Worm (Caenorhabditis elegans) whole organism, L1 larva: ENCODE results near the gene Y102A11A.5.

Source experiments
- aha-1 ChIP-seq: fragments of 150-350 bp; optimal IDR thresholded peaks from 2 replicates; lab custom pipeline; 2014; ENCODE audit warnings: missing biosample characterization, missing genetic modification characterization
- aly-2 ChIP-seq: fragments of 150-350 bp; optimal IDR thresholded peaks from 2 replicates; lab custom pipeline; 2014; ENCODE audit warnings: missing biosample characterization, missing genetic modification characterization
- blmp-1 ChIP-seq: fragments of 150-350 bp; optimal IDR thresholded peaks from 2 replicates; lab custom pipeline; 2014; ENCODE audit warnings: missing biosample characterization, missing genetic modification characterization
- ceh-63 ChIP-seq: fragments of 200-800 bp; sonication (Bioruptor generic); optimal IDR thresholded peaks from 2 replicates; lab custom pipeline; 2018; ENCODE audit warnings: mild to moderate bottlenecking, missing genetic modification characterization, missing compliant biosample characterization
- dsc-1 ChIP-seq: sonication (generic microtip); optimal IDR thresholded peaks from 2 replicates; lab custom pipeline; 2016; ENCODE audit warnings: mild to moderate bottlenecking, missing genetic modification characterization, missing compliant biosample characterization
- efl-1 ChIP-seq, 4 experiments: fragments of 150-350 bp; optimal IDR thresholded peaks in 3 of 4; peaks in 1 of 4; 1 replicate in 1 of 4; 2 replicates in 3 of 4; lab custom pipeline; 2014; ENCODE audit warnings: missing biosample characterization in 2 of 4, missing genetic modification characterization in 2 of 4, missing genetic modification reagents in 2 of 4
- egl-13 ChIP-seq: sonication (generic microtip); optimal IDR thresholded peaks from 2 replicates; lab custom pipeline; 2016; ENCODE audit warnings: missing genotype, missing genetic modification reagents, missing genetic modification characterization, missing compliant biosample characterization
- elt-3 ChIP-seq, 6 experiments: fragments of 150-350 bp in 1 of 6; sonication (generic microtip); optimal IDR thresholded peaks; 2 replicates each; lab custom pipeline; 2017 to 2018; ENCODE audit warnings: missing biosample characterization in 6 of 6, missing genetic modification characterization in 6 of 6, inconsistent platforms in 1 of 6
- fkh-8 ChIP-seq: sonication (generic microtip); optimal IDR thresholded peaks from 2 replicates; lab custom pipeline; 2016; ENCODE audit warnings: mild to moderate bottlenecking, missing genetic modification characterization, missing compliant biosample characterization
- fos-1 ChIP-seq: fragments of 150-350 bp; optimal IDR thresholded peaks from 2 replicates; lab custom pipeline; 2014; ENCODE audit warnings: missing biosample characterization, missing genetic modification characterization
- hlh-4 ChIP-seq: sonication (generic microtip); optimal IDR thresholded peaks from 2 replicates; lab custom pipeline; 2016; ENCODE audit warnings: mild to moderate bottlenecking, missing genetic modification characterization, missing compliant biosample characterization
- irx-1 ChIP-seq: sonication (generic microtip); optimal IDR thresholded peaks from 2 replicates; lab custom pipeline; 2016; ENCODE audit warnings: missing genetic modification characterization, missing compliant biosample characterization
- lin-13 ChIP-seq: fragments of 150-350 bp; optimal IDR thresholded peaks from 2 replicates; lab custom pipeline; 2014; ENCODE audit warnings: missing biosample characterization, missing genetic modification reagents, missing genetic modification characterization
- lin-14 ChIP-seq: fragments of 200-800 bp; sonication (Bioruptor generic); optimal IDR thresholded peaks from 2 replicates; lab custom pipeline; 2018; ENCODE audit warnings: mild to moderate bottlenecking, missing genetic modification characterization, moderate library complexity, missing compliant biosample characterization
- lin-15B ChIP-seq: fragments of 150-350 bp; sonication (generic microtip); optimal IDR thresholded peaks from 3 replicates; lab custom pipeline; 2014; ENCODE audit warnings: missing biosample characterization, missing genetic modification characterization
- lin-35 ChIP-seq, 2 experiments: fragments of 150-350 bp; optimal IDR thresholded peaks; 2 replicates each; lab custom pipeline; 2014; ENCODE audit warnings: missing biosample characterization in 2 of 2, missing genetic modification characterization in 2 of 2, missing genetic modification reagents in 2 of 2
- lsy-2 ChIP-seq, 2 experiments: fragments of 150-350 bp; optimal IDR thresholded peaks; 2 replicates each; lab custom pipeline; 2014; ENCODE audit warnings: missing biosample characterization in 2 of 2, missing genetic modification characterization in 2 of 2
- mep-1 ChIP-seq: fragments of 150-350 bp; optimal IDR thresholded peaks from 2 replicates; lab custom pipeline; 2014; ENCODE audit warnings: missing biosample characterization, missing genetic modification characterization
- nhr-11 ChIP-seq: fragments of 150-350 bp; optimal IDR thresholded peaks from 2 replicates; lab custom pipeline; 2014; ENCODE audit warnings: missing biosample characterization, missing genetic modification characterization
- nhr-19 ChIP-seq: fragments of 200-800 bp; sonication (Bioruptor generic); conservative IDR thresholded peaks from 2 replicates; pipeline ENCODE4 v1.3.6; 2022; ENCODE audit warnings: missing genetic modification characterization, missing compliant biosample characterization
- nhr-20 ChIP-seq: sonication (generic microtip); optimal IDR thresholded peaks from 2 replicates; lab custom pipeline; 2016; ENCODE audit warnings: mild to moderate bottlenecking, missing genetic modification characterization, missing compliant biosample characterization
- nhr-47 ChIP-seq: sonication (generic microtip); optimal IDR thresholded peaks from 2 replicates; lab custom pipeline; 2016; ENCODE audit warnings: mild to moderate bottlenecking, missing genetic modification characterization, moderate library complexity, missing compliant biosample characterization
- nhr-71 ChIP-seq: sonication (generic microtip); optimal IDR thresholded peaks from 2 replicates; lab custom pipeline; 2016; ENCODE audit warnings: mild to moderate bottlenecking, missing genetic modification characterization, moderate library complexity, missing compliant biosample characterization
- nhr-85 ChIP-seq: sonication (generic microtip); peaks from one replicate; lab custom pipeline; 2016; ENCODE audit warnings: missing genetic modification characterization, inconsistent platforms, missing compliant biosample characterization
- nhr-90 ChIP-seq: sonication (generic microtip); optimal IDR thresholded peaks from 2 replicates; lab custom pipeline; 2016; ENCODE audit warnings: mild to moderate bottlenecking, missing genetic modification characterization, missing compliant biosample characterization; ENCODE audit not compliant: poor library complexity
- pag-3 ChIP-seq: sonication (generic microtip); optimal IDR thresholded peaks from 2 replicates; lab custom pipeline; 2017; ENCODE audit warnings: missing genetic modification characterization, mild to moderate bottlenecking, missing compliant biosample characterization, antibody characterized with exemption, borderline replicate concordance; ENCODE audit not compliant: insufficient read depth
- pax-3 ChIP-seq: fragments of 200-800 bp; sonication (Bioruptor generic); optimal IDR thresholded peaks from 2 replicates; lab custom pipeline; 2018; ENCODE audit warnings: mild to moderate bottlenecking, missing genetic modification characterization, moderate library complexity, missing compliant biosample characterization
- pqm-1 ChIP-seq: sonication (generic microtip); optimal IDR thresholded peaks from 3 replicates; lab custom pipeline; 2017; ENCODE audit warnings: missing biosample characterization, missing genetic modification characterization
- snu-23 ChIP-seq: sonication (generic microtip); optimal IDR thresholded peaks from 2 replicates; lab custom pipeline; 2016; ENCODE audit warnings: missing genetic modification characterization, missing compliant biosample characterization
- sox-4 ChIP-seq: sonication (generic microtip); optimal IDR thresholded peaks from 2 replicates; lab custom pipeline; 2016; ENCODE audit warnings: missing genetic modification characterization, missing compliant biosample characterization
- sup-37 ChIP-seq: fragments of 200-800 bp; sonication (Bioruptor generic); optimal IDR thresholded peaks from 2 replicates; lab custom pipeline; 2018; ENCODE audit warnings: mild to moderate bottlenecking, missing genetic modification characterization, missing compliant biosample characterization
- tbx-2 ChIP-seq: sonication (generic microtip); optimal IDR thresholded peaks from 2 replicates; lab custom pipeline; 2016; ENCODE audit warnings: missing genetic modification characterization, missing compliant biosample characterization
- tlp-1 ChIP-seq: fragments of 150-350 bp; optimal IDR thresholded peaks from 2 replicates; lab custom pipeline; 2014; ENCODE audit warnings: missing biosample characterization, missing genetic modification characterization
- unc-98 ChIP-seq: fragments of 200-800 bp; sonication (Bioruptor generic); IDR thresholded peaks from 2 replicates; pipeline ENCODE4 v1.3.6; 2022; ENCODE audit warnings: missing genetic modification characterization, missing compliant biosample characterization
- xbp-1 ChIP-seq: sonication (generic microtip); optimal IDR thresholded peaks from 2 replicates; lab custom pipeline; 2016; ENCODE audit warnings: missing genetic modification characterization, missing compliant biosample characterization

Y102A11A.5 gene

ce11 chrX:2031414-2031813 is at the start of gene Y102A11A.5:
Gene Y102A11A.5, minus strand, starts transcription at chrX:2031588.
- TF ChIP-seq nhr-85 (tag; lab: Kevin White, UChicago) (peak; percentile 7), elt-3 (tag; optimal IDR thresholded peaks at IDR 0.05; lab: Kevin White, UChicago) (peak in 1 of 6 experiments; percentile 17), aly-2 (tag; lab: Kevin White, UChicago) (no peak), lin-35 (GFP tag; optimal IDR thresholded peaks at IDR 0.05; lab: Kevin White, UChicago) (no peak), lsy-2 (tag; optimal IDR thresholded peaks at IDR 0.05; lab: Kevin White, UChicago) (no peak), blmp-1 (tag; lab: Kevin White, UChicago) (peak; percentile 96)

DNA sequence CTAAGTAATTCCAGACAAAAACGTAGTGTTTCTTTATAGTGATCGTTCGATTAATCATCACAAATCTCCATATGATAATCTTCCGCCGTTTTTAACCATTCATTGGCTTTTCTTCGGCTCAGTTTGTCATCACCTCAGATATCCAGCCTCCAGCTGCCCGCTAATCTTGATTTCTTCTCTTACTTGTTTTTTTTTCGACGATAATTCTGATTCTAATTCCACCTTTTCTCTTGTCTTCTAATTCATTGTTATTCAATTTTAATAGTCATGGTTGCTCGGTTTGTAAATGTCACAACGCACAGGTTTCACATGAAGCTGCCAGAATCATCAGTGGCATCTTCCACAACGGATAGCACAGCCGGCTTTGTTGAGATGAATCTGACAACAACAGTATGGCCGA is 48.1 kb upstream of the Y102A11A.5 start, which contains the start of gene F49H12.4:
Gene F49H12.4 (plus strand): TSS at position 301 of the 400 bp plus-strand sequence.
- TF ChIP-seq ceh-63 (GFP tag; lab: Kevin White, UChicago) (no peak), sup-37 (GFP tag; lab: Kevin White, UChicago) (no peak), dsc-1 (tag; lab: Kevin White, UChicago) (peak; percentile 17)

DNA sequence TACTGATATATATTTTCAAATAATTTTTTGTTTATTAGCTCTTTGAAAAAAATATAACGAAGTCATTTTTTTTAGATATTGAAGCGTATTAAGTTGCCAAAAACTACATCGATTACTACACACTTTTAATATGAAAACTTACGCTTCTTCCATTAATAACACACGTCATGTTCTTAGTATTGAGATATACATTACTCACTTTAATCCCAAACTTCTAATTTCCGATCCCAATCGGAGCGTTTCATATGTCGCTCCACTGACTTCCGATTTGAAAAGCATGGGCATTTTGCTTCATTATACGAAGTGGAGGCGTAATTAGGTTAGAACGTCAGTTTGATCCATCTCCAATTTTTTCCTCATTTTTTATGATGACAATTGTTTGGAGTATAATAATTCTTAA is 47.4 kb upstream of the Y102A11A.5 start:
- TF ChIP-seq pag-3 (tag; lab: Kevin White, UChicago) (no peak), egl-13 (tag; lab: Kevin White, UChicago) (peak; percentile 55), fkh-8 (tag; lab: Kevin White, UChicago) (peak; percentile 74), nhr-11 (peak; percentile 19), tlp-1 (tag; lab: Kevin White, UChicago) (no peak), dsc-1 (tag; lab: Kevin White, UChicago) (peak; percentile 84), nhr-71 (tag; lab: Kevin White, UChicago) (peak; percentile 39), pax-3 (tag; lab: Kevin White, UChicago) (peak; percentile 8), nhr-47 (tag; lab: Kevin White, UChicago) (peak; percentile 51)

DNA sequence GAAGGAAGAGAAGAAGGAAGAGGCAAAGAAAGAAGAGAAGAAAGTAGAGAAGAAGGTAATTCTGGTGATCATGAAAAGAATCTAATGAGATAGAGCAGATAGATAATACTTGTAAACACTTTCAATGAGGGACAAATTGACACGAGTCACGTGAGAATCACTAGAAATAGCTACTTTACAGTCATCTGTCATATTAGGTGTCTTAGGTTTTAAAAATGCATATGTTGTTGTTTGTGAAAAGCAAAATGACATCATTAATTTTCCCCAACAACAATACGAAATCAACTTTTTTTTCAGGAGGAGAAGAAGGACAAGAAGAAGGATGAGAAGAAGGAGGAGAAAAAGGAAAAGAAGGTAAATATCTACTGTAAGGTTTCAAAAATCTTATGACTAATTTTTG is 43.8 kb upstream of the Y102A11A.5 start:
- TF ChIP-seq nhr-20 (tag; lab: Kevin White, UChicago): peak; percentile 71
- peak; percentile 72 for TF ChIP-seq lin-14 (GFP tag; lab: Kevin White, UChicago)
- peak; percentile 34; the same call in 1 of the 2 replicates for TF ChIP-seq nhr-19 (GFP tag; lab: Robert Waterston, UW)
- TF ChIP-seq irx-1: peak; percentile 1
- TF ChIP-seq snu-23 (GFP tag; lab: Kevin White, UChicago): peak; percentile 63
- no peak for TF ChIP-seq fos-1 (tag; lab: Kevin White, UChicago)
- no peak for TF ChIP-seq pqm-1 (tag; lab: Kevin White, UChicago)
- no peak for TF ChIP-seq lin-15B (tag; lab: Kevin White, UChicago)
- TF ChIP-seq sox-4 (tag; lab: Kevin White, UChicago): peak; percentile 2
- TF ChIP-seq fkh-8 (tag; lab: Kevin White, UChicago): no peak
- TF ChIP-seq hlh-4: no peak
- TF ChIP-seq lin-35 (GFP tag; optimal IDR thresholded peaks at IDR 0.05; lab: Kevin White, UChicago): peak; percentile 6 to 40
- no peak for TF ChIP-seq aha-1 (tag; lab: Kevin White, UChicago)
- peak; percentile 50 for TF ChIP-seq mep-1 (tag; lab: Kevin White, UChicago)
- no peak for TF ChIP-seq lin-13 (GFP tag; lab: Kevin White, UChicago)
- peak; percentile 27 for TF ChIP-seq nhr-90 (tag; lab: Kevin White, UChicago)
- TF ChIP-seq nhr-47 (tag; lab: Kevin White, UChicago): peak; percentile 5
- no peak for TF ChIP-seq unc-98 (GFP tag; lab: Robert Waterston, UW)
- peak; percentile 14 for TF ChIP-seq dsc-1 (tag; lab: Kevin White, UChicago)
- peak; percentile 76 for TF ChIP-seq nhr-71 (tag; lab: Kevin White, UChicago)
- TF ChIP-seq elt-3 (tag; optimal IDR thresholded peaks at IDR 0.05; lab: Kevin White, UChicago): peak in 1 of 6 experiments; percentile 43
- TF ChIP-seq nhr-85 (tag; lab: Kevin White, UChicago): peak; percentile 95
- TF ChIP-seq tbx-2 (tag; lab: Kevin White, UChicago): peak; percentile 26
- TF ChIP-seq xbp-1 (tag; lab: Kevin White, UChicago): no peak
- no peak for TF ChIP-seq efl-1 (optimal IDR thresholded peaks at IDR 0.05; lab: Kevin White, UChicago)
- TF ChIP-seq efl-1 (GFP tag; optimal IDR thresholded peaks at IDR 0.05 in 1 of 2; lab: Kevin White, UChicago): peak in 1 of 2 experiments; percentile 91
